Worm (Caenorhabditis elegans) whole organism, late embryonic: ENCODE results near the gene fipr-6.
A peak's percentile ranks its signal among the peaks of the same experiment; 100 is the strongest.

Experiments used
- C08G9.2 ChIP-seq: sonication (generic microtip); optimal IDR thresholded peaks from 2 replicates; lab custom pipeline; 2016; ENCODE audit warnings: mild to moderate bottlenecking, missing genetic modification characterization, moderate library complexity, missing compliant biosample characterization
- C38D4.7 ChIP-seq: fragments of 200-800 bp; sonication (Bioruptor generic); optimal IDR thresholded peaks from 2 replicates; lab custom pipeline; 2018; ENCODE audit warnings: mild to moderate bottlenecking, missing genetic modification characterization, moderate library complexity, missing compliant biosample characterization
- F13H6.1 ChIP-seq: sonication (generic microtip); optimal IDR thresholded peaks from 2 replicates; lab custom pipeline; 2016; ENCODE audit warnings: missing genetic modification characterization, missing compliant biosample characterization
- K02D7.2 ChIP-seq: sonication (generic microtip); optimal IDR thresholded peaks from 2 replicates; lab custom pipeline; 2017; ENCODE audit warnings: mild to moderate bottlenecking, missing genetic modification characterization, missing compliant biosample characterization
- T23F11.4 ChIP-seq: fragments of 200-800 bp; sonication (Bioruptor generic); optimal IDR thresholded peaks from 2 replicates; lab custom pipeline; 2018; ENCODE audit warnings: mild to moderate bottlenecking, missing genetic modification characterization, missing compliant biosample characterization
- Y22D7AL.16 ChIP-seq: sonication (generic microtip); optimal IDR thresholded peaks from 2 replicates; lab custom pipeline; 2016; ENCODE audit warnings: missing genetic modification characterization, missing compliant biosample characterization
- ceh-19 ChIP-seq: fragments of 200-800 bp; sonication (Bioruptor generic); optimal IDR thresholded peaks from 2 replicates; lab custom pipeline; 2018; ENCODE audit warnings: mild to moderate bottlenecking, missing genetic modification characterization, missing compliant biosample characterization
- ceh-2 ChIP-seq: sonication (generic microtip); optimal IDR thresholded peaks from 2 replicates; lab custom pipeline; 2016; ENCODE audit warnings: missing genotype, missing genetic modification characterization, missing compliant biosample characterization
- ceh-30 ChIP-seq: fragments of 150-350 bp; optimal IDR thresholded peaks from 2 replicates; lab custom pipeline; 2014; ENCODE audit warnings: missing biosample characterization, missing genetic modification characterization
- ceh-31 ChIP-seq: sonication (generic microtip); optimal IDR thresholded peaks from 2 replicates; lab custom pipeline; 2016; ENCODE audit warnings: missing genetic modification characterization, missing compliant biosample characterization
- ceh-48 ChIP-seq: sonication (generic microtip); optimal IDR thresholded peaks from 2 replicates; lab custom pipeline; 2016; ENCODE audit warnings: missing genetic modification characterization, inconsistent platforms, missing compliant biosample characterization
- ceh-9 ChIP-seq: sonication (generic microtip); optimal IDR thresholded peaks from 2 replicates; lab custom pipeline; 2016; ENCODE audit warnings: mild to moderate bottlenecking, missing genetic modification characterization, inconsistent platforms, missing compliant biosample characterization
- che-1 ChIP-seq: sonication (generic microtip); optimal IDR thresholded peaks from 2 replicates; lab custom pipeline; 2016; ENCODE audit warnings: mild to moderate bottlenecking, missing genetic modification characterization, missing compliant biosample characterization
- dve-1 ChIP-seq: sonication (generic microtip); optimal IDR thresholded peaks from 2 replicates; lab custom pipeline; 2017; ENCODE audit warnings: antibody characterized with exemption, mild to moderate bottlenecking, missing genetic modification characterization, missing compliant biosample characterization
- elt-2 ChIP-seq: sonication (generic microtip); optimal IDR thresholded peaks from 2 replicates; lab custom pipeline; 2016; ENCODE audit warnings: missing genetic modification reagents, missing genetic modification characterization, missing compliant biosample characterization
- ets-4 ChIP-seq: sonication (generic microtip); optimal IDR thresholded peaks from 2 replicates; lab custom pipeline; 2016; ENCODE audit warnings: missing genetic modification characterization, missing compliant biosample characterization
- eyg-1 ChIP-seq: sonication (generic microtip); optimal IDR thresholded peaks from 2 replicates; lab custom pipeline; 2016; ENCODE audit warnings: missing genotype, missing genetic modification characterization, missing compliant biosample characterization
- hlh-13 ChIP-seq: fragments of 200-800 bp; sonication (Bioruptor generic); optimal IDR thresholded peaks from 2 replicates; lab custom pipeline; 2018; ENCODE audit warnings: mild to moderate bottlenecking, missing genetic modification characterization, missing compliant biosample characterization
- hlh-30 ChIP-seq: sonication (generic microtip); optimal IDR thresholded peaks from 2 replicates; lab custom pipeline; 2017; ENCODE audit warnings: antibody characterized with exemption, missing genetic modification characterization, missing compliant biosample characterization; ENCODE audit not compliant: insufficient read depth
- lin-11 ChIP-seq: fragments of 200-800 bp; sonication (Bioruptor generic); optimal IDR thresholded peaks from 2 replicates; lab custom pipeline; 2018; ENCODE audit warnings: mild to moderate bottlenecking, missing genetic modification characterization, missing compliant biosample characterization
- madf-2 ChIP-seq: sonication (generic microtip); optimal IDR thresholded peaks from 2 replicates; lab custom pipeline; 2017; ENCODE audit warnings: missing genetic modification characterization, missing compliant biosample characterization
- mec-3 ChIP-seq: sonication (generic microtip); optimal IDR thresholded peaks from 2 replicates; lab custom pipeline; 2016; ENCODE audit warnings: borderline replicate concordance, missing genetic modification characterization, missing compliant biosample characterization
- nhr-11 ChIP-seq: fragments of 150-350 bp; optimal IDR thresholded peaks from 2 replicates; lab custom pipeline; 2014; ENCODE audit warnings: missing biosample characterization, missing genetic modification characterization
- pha-4 ChIP-seq: fragments of 150-350 bp; optimal IDR thresholded peaks from 2 replicates; lab custom pipeline; 2018; ENCODE audit warnings: missing biosample characterization, missing genetic modification reagents, missing genetic modification characterization
- rnt-1 ChIP-seq: sonication (generic microtip); optimal IDR thresholded peaks from 2 replicates; lab custom pipeline; 2016; ENCODE audit warnings: missing genetic modification characterization, missing compliant biosample characterization
- sox-2 ChIP-seq: fragments of 200-800 bp; sonication (Bioruptor generic); IDR thresholded peaks from 2 replicates; pipeline ENCODE4 v1.3.6; 2022; ENCODE audit warnings: missing genetic modification reagents, missing genetic modification characterization, missing compliant biosample characterization
- syd-9 ChIP-seq: sonication (generic microtip); optimal IDR thresholded peaks from 2 replicates; lab custom pipeline; 2016; ENCODE audit warnings: mild to moderate bottlenecking, missing genetic modification characterization, moderate library complexity, missing compliant biosample characterization
- tbx-2 ChIP-seq: sonication (generic microtip); optimal IDR thresholded peaks from 2 replicates; lab custom pipeline; 2016; ENCODE audit warnings: missing genetic modification characterization, missing compliant biosample characterization
- tbx-7 ChIP-seq: sonication (generic microtip); optimal IDR thresholded peaks from 2 replicates; lab custom pipeline; 2016; ENCODE audit warnings: missing genotype, missing genetic modification characterization, missing compliant biosample characterization
- ttx-3 ChIP-seq: sonication (generic microtip); optimal IDR thresholded peaks from 2 replicates; lab custom pipeline; 2016; ENCODE audit warnings: missing genetic modification reagents, missing genetic modification characterization, missing compliant biosample characterization
- unc-3 ChIP-seq, 2 experiments: fragments of 200-800 bp in 1 of 2; sonication (Bioruptor generic) in 1 of 2; sonication (generic microtip) in 1 of 2; conservative IDR thresholded peaks in 1 of 2; optimal IDR thresholded peaks in 1 of 2; 2 replicates each; pipeline versions ENCODE4 v1.3.6 to Lab custom; 2016 to 2022; ENCODE audit warnings: missing compliant biosample characterization in 2 of 2, missing genetic modification characterization in 2 of 2, missing genetic modification reagents in 1 of 2
- unc-55 ChIP-seq: sonication (generic microtip); optimal IDR thresholded peaks from 2 replicates; lab custom pipeline; 2017; ENCODE audit warnings: missing biosample characterization, missing genetic modification reagents, missing genetic modification characterization
- zip-5 ChIP-seq: sonication (generic microtip); optimal IDR thresholded peaks from 2 replicates; lab custom pipeline; 2016; ENCODE audit warnings: missing genetic modification characterization, missing compliant biosample characterization

Gene fipr-6

DNA sequence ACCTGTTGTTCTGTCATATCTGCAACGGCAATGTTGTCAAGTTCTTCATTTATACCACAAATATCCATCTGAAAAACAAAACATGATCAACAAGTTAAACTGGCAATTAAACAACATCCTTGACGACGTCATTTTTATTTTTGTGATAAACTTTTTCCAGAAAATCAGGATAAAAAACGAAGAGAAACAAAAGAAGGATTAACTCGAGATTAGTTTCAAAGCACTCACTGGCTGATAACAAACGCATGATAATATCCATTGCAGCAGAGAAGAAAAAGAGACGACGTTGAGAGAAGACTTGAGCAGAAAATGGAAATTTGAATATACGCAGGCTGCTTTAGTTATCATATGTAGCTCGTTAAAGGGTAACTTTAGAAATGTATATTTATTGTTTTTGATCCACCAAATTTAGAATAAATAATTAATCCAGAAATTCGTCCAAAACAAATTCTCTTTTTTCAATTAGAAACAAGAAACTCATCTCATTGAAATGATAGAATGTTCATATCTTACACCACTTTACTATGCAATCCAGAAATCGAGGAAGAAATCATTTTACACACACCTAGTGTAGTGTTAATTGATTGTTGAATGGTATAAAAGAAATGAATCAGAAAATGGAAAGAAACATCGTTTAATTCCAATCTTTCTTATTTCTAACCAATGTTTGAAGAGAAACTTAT, 10.2 kb downstream of the fipr-6 start, which contains the start of the genes C12D8.21 and col-148:
TSS of gene C12D8.21 (minus strand) at position 68 of the 683 bp plus-strand sequence.
TSS of gene col-148 (plus strand) at position 633 of the 683 bp plus-strand sequence.
- TF ChIP-seq ets-4 (tag; lab: Kevin White, UChicago) (no peak), unc-3 (GFP tag; conservative IDR thresholded peaks at IDR 0.05; lab: Robert Waterston, UW) (no peak), unc-3 (tag; optimal IDR thresholded peaks at IDR 0.05; lab: Kevin White, UChicago) (no peak), hlh-13 (GFP tag; lab: Kevin White, UChicago) (no peak), pha-4 (tag; lab: Kevin White, UChicago) (no peak), rnt-1 (tag; lab: Kevin White, UChicago) (no peak), che-1 (tag; lab: Kevin White, UChicago) (no peak), ceh-48 (tag; lab: Kevin White, UChicago) (no peak), ceh-31 (tag; lab: Kevin White, UChicago) (no peak), C08G9.2 (tag; lab: Kevin White, UChicago) (no peak), ceh-2 (tag; lab: Kevin White, UChicago) (no peak), unc-55 (GFP tag; lab: Kevin White, UChicago) (no peak), tbx-7 (tag; lab: Kevin White, UChicago) (no peak)

DNA sequence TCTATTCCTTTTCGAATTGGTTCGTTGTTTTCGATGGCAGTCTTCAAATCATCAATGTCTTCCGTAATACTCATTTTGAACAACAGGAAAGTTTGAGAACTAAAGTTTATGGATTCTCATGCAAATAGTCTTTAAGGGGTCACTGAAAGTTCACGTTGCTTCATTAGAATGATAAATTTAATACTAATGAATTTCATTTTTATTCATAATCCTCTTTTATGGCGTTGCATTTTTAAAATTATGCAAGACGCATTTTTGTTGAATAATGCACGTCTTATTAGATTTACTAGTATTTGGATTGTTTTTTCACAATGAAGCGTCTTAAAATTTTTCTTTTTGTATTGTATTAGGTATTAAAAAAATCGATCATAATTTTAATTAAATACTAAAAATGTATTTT, 12.1 kb downstream of the fipr-6 start, which contains the start of gene C12D8.9:
TSS of gene C12D8.9 (minus strand) at position 101 of the 400 bp plus-strand sequence.
- TF ChIP-seq ceh-19 (GFP tag; lab: Kevin White, UChicago) (no peak), ceh-9 (tag; lab: Kevin White, UChicago) (no peak), dve-1 (tag; lab: Kevin White, UChicago) (no peak), mec-3 (tag; lab: Kevin White, UChicago) (no peak), F13H6.1 (tag; lab: Kevin White, UChicago) (no peak), ceh-30 (no peak), C38D4.7 (GFP tag; lab: Kevin White, UChicago) (no peak), eyg-1 (tag; lab: Kevin White, UChicago) (no peak), nhr-11 (tag; lab: Kevin White, UChicago) (no peak), ttx-3 (tag; lab: Kevin White, UChicago) (no peak), ceh-48 (tag; lab: Kevin White, UChicago) (no peak), sox-2 (GFP tag; lab: Robert Waterston, UW) (no peak), T23F11.4 (no peak)

DNA sequence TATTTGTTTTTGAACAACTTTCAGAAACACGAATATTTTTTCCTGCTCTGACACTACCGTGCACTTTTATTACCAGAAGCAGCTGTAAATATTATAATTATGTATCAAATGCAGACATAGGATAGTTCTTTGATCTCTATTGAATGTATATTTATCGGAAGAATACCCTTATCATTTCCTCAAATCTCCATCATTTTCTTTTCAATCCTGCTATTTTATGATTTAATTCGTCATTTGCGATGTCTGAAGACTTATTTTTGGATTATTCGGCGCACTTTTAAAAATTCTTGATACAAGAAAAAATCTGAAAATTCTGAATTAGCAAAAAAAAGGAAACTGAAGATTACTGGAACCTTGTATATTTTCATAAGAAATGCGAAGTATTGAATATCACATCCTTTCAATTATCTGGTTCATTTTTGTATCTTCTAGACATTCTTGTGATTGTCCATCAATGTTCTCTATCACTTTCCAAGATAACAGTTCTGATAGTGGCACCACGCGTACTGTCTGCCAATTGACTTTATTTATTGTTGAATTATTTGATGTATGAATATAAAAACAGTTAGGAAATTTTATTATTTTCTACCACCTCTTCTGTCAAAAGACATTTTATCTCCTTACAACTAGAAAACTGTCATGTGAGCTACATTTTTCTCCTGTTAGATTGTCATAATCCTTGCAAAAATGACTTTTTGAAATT, 13.1 kb downstream of the fipr-6 start:
- TF ChIP-seq zip-5 (tag; lab: Kevin White, UChicago), result no peak
- peak; percentile 76 for TF ChIP-seq elt-2 (tag; lab: Kevin White, UChicago)
- no peak for TF ChIP-seq C08G9.2 (tag; lab: Kevin White, UChicago)
- no peak for TF ChIP-seq hlh-30

DNA sequence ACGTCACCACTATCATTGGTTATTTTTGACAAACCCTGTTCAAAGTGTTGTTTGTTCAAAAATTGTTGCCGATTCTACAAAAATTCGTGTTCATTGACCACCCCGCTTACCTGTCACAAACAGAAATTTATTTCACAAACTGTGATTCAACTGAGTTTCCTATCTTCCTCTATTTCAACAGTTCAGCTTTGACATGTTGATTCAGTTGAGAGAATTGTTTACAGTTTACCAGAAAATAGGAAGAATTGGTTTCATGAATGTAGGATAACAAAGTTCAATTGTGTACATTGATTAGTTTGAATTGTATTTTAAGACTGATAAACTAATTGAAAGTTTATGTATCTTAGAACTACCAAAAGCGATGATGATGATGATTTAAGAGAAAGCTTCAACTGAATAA, 14.6 kb downstream of the fipr-6 start:
- no peak for TF ChIP-seq che-1 (tag; lab: Kevin White, UChicago)
- TF ChIP-seq tbx-2 (tag; lab: Kevin White, UChicago), result no peak
- TF ChIP-seq Y22D7AL.16 (tag; lab: Kevin White, UChicago), result no peak
- no peak for TF ChIP-seq lin-11 (tag; lab: Kevin White, UChicago)
- no peak for TF ChIP-seq C08G9.2 (tag; lab: Kevin White, UChicago)
- no peak for TF ChIP-seq madf-2 (tag; lab: Kevin White, UChicago)
- no peak for TF ChIP-seq syd-9 (tag; lab: Kevin White, UChicago)
- TF ChIP-seq ceh-31 (tag; lab: Kevin White, UChicago), result no peak
- no peak for TF ChIP-seq ets-4 (tag; lab: Kevin White, UChicago)
- TF ChIP-seq K02D7.2 (tag; lab: Kevin White, UChicago), result no peak
